Fruit fly (Drosophila melanogaster) whole organism, prepupa: ENCODE results near the gene CG33253.

Experiments
- CG10631 ChIP-seq: fragments of 200-800 bp; sonication (Bioruptor generic); optimal IDR thresholded peaks from 2 replicates; lab custom pipeline; 2016; ENCODE audit warnings: missing biosample characterization, missing genetic modification characterization
- CG10669 ChIP-seq: fragments of 200-800 bp; sonication (Bioruptor generic); optimal IDR thresholded peaks from 3 replicates; lab custom pipeline; 2018; ENCODE audit warnings: missing biosample characterization, mild to moderate bottlenecking, missing genetic modification characterization, moderate library complexity
- CG1621 ChIP-seq: fragments of 200-800 bp; sonication (Bioruptor generic); optimal IDR thresholded peaks from 3 replicates; lab custom pipeline; 2018; ENCODE audit warnings: missing biosample characterization, mild to moderate bottlenecking, missing genetic modification characterization
- CG16779 ChIP-seq: fragments of 200-800 bp; sonication (Bioruptor generic); optimal IDR thresholded peaks from 3 replicates; lab custom pipeline; 2017; ENCODE audit warnings: missing biosample characterization, mild to moderate bottlenecking, missing genetic modification characterization
- CG3032 ChIP-seq: fragments of 200-800 bp; optimal IDR thresholded peaks from 2 replicates; lab custom pipeline; 2019; ENCODE audit warnings: missing biosample characterization, mild to moderate bottlenecking, missing genetic modification characterization, moderate library complexity
- CG31627 ChIP-seq: fragments of 200-800 bp; sonication (Bioruptor generic); optimal IDR thresholded peaks from 3 replicates; lab custom pipeline; 2016; ENCODE audit warnings: missing biosample characterization, missing genetic modification characterization
- CG32006 ChIP-seq: fragments of 200-800 bp; sonication (Bioruptor generic); optimal IDR thresholded peaks from 3 replicates; lab custom pipeline; 2017; ENCODE audit warnings: missing biosample characterization, mild to moderate bottlenecking, missing genetic modification characterization
- CG3919 ChIP-seq: fragments of 200-800 bp; sonication (Bioruptor generic); optimal IDR thresholded peaks from 3 replicates; lab custom pipeline; 2016; ENCODE audit warnings: missing biosample characterization, missing genetic modification characterization
- CG4318 ChIP-seq: fragments of 200-800 bp; sonication (Bioruptor generic); optimal IDR thresholded peaks from 3 replicates; lab custom pipeline; 2017; ENCODE audit warnings: missing biosample characterization, mild to moderate bottlenecking, missing genetic modification characterization
- CG6163 ChIP-seq: fragments of 200-800 bp; sonication (Bioruptor generic); IDR thresholded peaks from 3 replicates; pipeline ENCODE4 v1.3.6; 2022; ENCODE audit warnings: missing biosample characterization, missing genetic modification characterization
- CG6276 ChIP-seq: fragments of 200-800 bp; sonication (Bioruptor generic); optimal IDR thresholded peaks from 2 replicates; lab custom pipeline; 2017; ENCODE audit warnings: missing biosample characterization, mild to moderate bottlenecking, missing genetic modification characterization
- CG6792 ChIP-seq: fragments of 200-800 bp; sonication (Bioruptor generic); optimal IDR thresholded peaks from 3 replicates; lab custom pipeline; 2016; ENCODE audit warnings: missing biosample characterization, missing genetic modification characterization
- CG6808 ChIP-seq: fragments of 200-800 bp; sonication (Bioruptor generic); optimal IDR thresholded peaks from 3 replicates; lab custom pipeline; 2017; ENCODE audit warnings: missing biosample characterization, missing genetic modification characterization, mild to moderate bottlenecking, moderate library complexity, missing genetic modification reagents
- CG7368 ChIP-seq: fragments of 200-800 bp; sonication (Bioruptor generic); optimal IDR thresholded peaks from 3 replicates; lab custom pipeline; 2016; ENCODE audit warnings: missing biosample characterization, missing genetic modification characterization
- CG8319 ChIP-seq: fragments of 200-800 bp; sonication (Bioruptor generic); optimal IDR thresholded peaks from 3 replicates; lab custom pipeline; 2016; ENCODE audit warnings: missing biosample characterization, missing genetic modification characterization
- CG8632 ChIP-seq: fragments of 200-800 bp; sonication (Bioruptor generic); optimal IDR thresholded peaks from 3 replicates; lab custom pipeline; 2016; ENCODE audit warnings: missing biosample characterization, missing genetic modification characterization
- CG9139 ChIP-seq: fragments of 200-800 bp; sonication (Bioruptor generic); optimal IDR thresholded peaks from 3 replicates; lab custom pipeline; 2017; ENCODE audit warnings: missing biosample characterization, mild to moderate bottlenecking, missing genetic modification characterization
- Eip75B ChIP-seq: fragments of 200-800 bp; sonication (Bioruptor generic); optimal IDR thresholded peaks from 3 replicates; lab custom pipeline; 2016; ENCODE audit warnings: missing biosample characterization, missing genetic modification characterization
- Eip78C ChIP-seq: fragments of 200-800 bp; sonication (Bioruptor generic); peaks from one replicate; lab custom pipeline; 2016; ENCODE audit warnings: missing biosample characterization, missing genetic modification characterization
- Ets21C ChIP-seq: fragments of 200-800 bp; sonication (Bioruptor generic); optimal IDR thresholded peaks from 3 replicates; lab custom pipeline; 2016; ENCODE audit warnings: missing biosample characterization, missing genetic modification characterization
- Ets96B ChIP-seq: fragments of 200-800 bp; optimal IDR thresholded peaks from 2 replicates; lab custom pipeline; 2019; ENCODE audit warnings: missing biosample characterization, mild to moderate bottlenecking, missing genetic modification characterization, moderate library complexity
- Gug ChIP-seq: fragments of 200-800 bp; sonication (Bioruptor generic); IDR thresholded peaks from 2 replicates; pipeline ENCODE4 v1.3.6; 2022; ENCODE audit warnings: missing biosample characterization, missing genetic modification characterization
- Hr39 ChIP-seq: fragments of 200-800 bp; sonication (Bioruptor generic); optimal IDR thresholded peaks from 2 replicates; lab custom pipeline; 2016; ENCODE audit warnings: missing biosample characterization, missing genetic modification characterization
- Lpt ChIP-seq: fragments of 200-800 bp; sonication (Bioruptor generic); optimal IDR thresholded peaks from 3 replicates; lab custom pipeline; 2016; ENCODE audit warnings: missing biosample characterization, missing genetic modification characterization
- Met ChIP-seq: fragments of 200-800 bp; sonication (Bioruptor generic); optimal IDR thresholded peaks from 3 replicates; lab custom pipeline; 2016; ENCODE audit warnings: missing biosample characterization, missing genetic modification characterization
- OdsH ChIP-seq: fragments of 200-800 bp; sonication (Bioruptor generic); optimal IDR thresholded peaks from 3 replicates; lab custom pipeline; 2016; ENCODE audit warnings: missing biosample characterization, missing genetic modification characterization
- Smox ChIP-seq: fragments of 200-800 bp; sonication (Bioruptor generic); optimal IDR thresholded peaks from 3 replicates; lab custom pipeline; 2016; ENCODE audit warnings: missing biosample characterization, missing genetic modification characterization
- Sox102F ChIP-seq: fragments of 200-800 bp; sonication (Bioruptor generic); optimal IDR thresholded peaks from 2 replicates; lab custom pipeline; 2016; ENCODE audit warnings: missing biosample characterization, mild to moderate bottlenecking, missing genetic modification characterization
- achi ChIP-seq: fragments of 200-800 bp; sonication (Bioruptor generic); optimal IDR thresholded peaks from 3 replicates; lab custom pipeline; 2016; ENCODE audit warnings: missing biosample characterization, missing genetic modification characterization
- acj6 ChIP-seq: fragments of 200-800 bp; sonication (Bioruptor generic); optimal IDR thresholded peaks from 3 replicates; lab custom pipeline; 2016; ENCODE audit warnings: missing biosample characterization, missing genetic modification characterization
- cyc ChIP-seq: fragments of 200-800 bp; sonication (Bioruptor generic); optimal IDR thresholded peaks from 3 replicates; lab custom pipeline; 2016; ENCODE audit warnings: missing biosample characterization, missing genetic modification characterization
- dac ChIP-seq: fragments of 200-800 bp; sonication (Bioruptor generic); optimal IDR thresholded peaks from 2 replicates; lab custom pipeline; 2017; ENCODE audit warnings: missing biosample characterization, mild to moderate bottlenecking, missing genetic modification characterization
- dsx ChIP-seq: fragments of 200-800 bp; optimal IDR thresholded peaks from 3 replicates; lab custom pipeline; 2019; ENCODE audit warnings: missing biosample characterization, mild to moderate bottlenecking, missing genetic modification characterization, moderate library complexity; ENCODE audit not compliant: poor library complexity, severe bottlenecking
- eg ChIP-seq: fragments of 200-800 bp; sonication (Bioruptor generic); IDR thresholded peaks from 3 replicates; pipeline ENCODE4 v1.3.6; 2022; ENCODE audit warnings: missing biosample characterization, missing genetic modification characterization
- esn ChIP-seq: fragments of 200-800 bp; sonication (Bioruptor generic); optimal IDR thresholded peaks from 2 replicates; lab custom pipeline; 2016; ENCODE audit warnings: missing biosample characterization, mild to moderate bottlenecking, missing genetic modification characterization, moderate library complexity
- fd59A ChIP-seq: fragments of 200-800 bp; sonication (Bioruptor generic); optimal IDR thresholded peaks from 2 replicates; lab custom pipeline; 2017; ENCODE audit warnings: missing biosample characterization, mild to moderate bottlenecking, missing genetic modification characterization, missing genetic modification reagents
- fd85E ChIP-seq: fragments of 200-800 bp; sonication (Bioruptor generic); optimal IDR thresholded peaks from 3 replicates; lab custom pipeline; 2016; ENCODE audit warnings: missing biosample characterization, missing genetic modification characterization
- fkh ChIP-seq: fragments of 200-800 bp; sonication (Bioruptor generic); optimal IDR thresholded peaks from 3 replicates; lab custom pipeline; 2017; ENCODE audit warnings: missing biosample characterization, mild to moderate bottlenecking, missing genetic modification characterization, moderate library complexity
- net ChIP-seq: fragments of 200-800 bp; sonication (Bioruptor generic); optimal IDR thresholded peaks from 3 replicates; lab custom pipeline; 2016; ENCODE audit warnings: missing biosample characterization, missing genetic modification characterization
- pdm3 ChIP-seq: fragments of 200-800 bp; sonication (Bioruptor generic); optimal IDR thresholded peaks from 3 replicates; lab custom pipeline; 2016; ENCODE audit warnings: missing biosample characterization, missing genetic modification characterization
- salr ChIP-seq, 2 experiments: fragments of 200-800 bp; sonication (Bioruptor generic); optimal IDR thresholded peaks; 3 replicates each; lab custom pipeline; 2016 to 2018; ENCODE audit warnings: missing biosample characterization in 2 of 2, missing genetic modification characterization in 2 of 2, mild to moderate bottlenecking in 1 of 2
- spab ChIP-seq: fragments of 200-800 bp; sonication (Bioruptor generic); optimal IDR thresholded peaks from 2 replicates; lab custom pipeline; 2017; ENCODE audit warnings: missing biosample characterization, mild to moderate bottlenecking, missing genetic modification characterization, missing genetic modification reagents
- ss ChIP-seq, 2 experiments: fragments of 200-800 bp; sonication (Bioruptor generic); optimal IDR thresholded peaks; 2 replicates in 1 of 2; 3 replicates in 1 of 2; lab custom pipeline; 2017 to 2018; ENCODE audit warnings: mild to moderate bottlenecking in 2 of 2, missing biosample characterization in 2 of 2, missing genetic modification characterization in 2 of 2, moderate library complexity in 1 of 2
- svp ChIP-seq: fragments of 200-800 bp; sonication (Bioruptor generic); peaks from one replicate; lab custom pipeline; 2016; ENCODE audit warnings: missing biosample characterization, missing genetic modification characterization
- topi ChIP-seq: fragments of 200-800 bp; sonication (Bioruptor generic); optimal IDR thresholded peaks from 3 replicates; lab custom pipeline; 2016; ENCODE audit warnings: missing biosample characterization, missing genetic modification characterization
- vri ChIP-seq: fragments of 200-800 bp; sonication (Bioruptor generic); optimal IDR thresholded peaks from 3 replicates; lab custom pipeline; 2016; ENCODE audit warnings: missing biosample characterization, mild to moderate bottlenecking, missing genetic modification characterization

CG33253 gene

DNA sequence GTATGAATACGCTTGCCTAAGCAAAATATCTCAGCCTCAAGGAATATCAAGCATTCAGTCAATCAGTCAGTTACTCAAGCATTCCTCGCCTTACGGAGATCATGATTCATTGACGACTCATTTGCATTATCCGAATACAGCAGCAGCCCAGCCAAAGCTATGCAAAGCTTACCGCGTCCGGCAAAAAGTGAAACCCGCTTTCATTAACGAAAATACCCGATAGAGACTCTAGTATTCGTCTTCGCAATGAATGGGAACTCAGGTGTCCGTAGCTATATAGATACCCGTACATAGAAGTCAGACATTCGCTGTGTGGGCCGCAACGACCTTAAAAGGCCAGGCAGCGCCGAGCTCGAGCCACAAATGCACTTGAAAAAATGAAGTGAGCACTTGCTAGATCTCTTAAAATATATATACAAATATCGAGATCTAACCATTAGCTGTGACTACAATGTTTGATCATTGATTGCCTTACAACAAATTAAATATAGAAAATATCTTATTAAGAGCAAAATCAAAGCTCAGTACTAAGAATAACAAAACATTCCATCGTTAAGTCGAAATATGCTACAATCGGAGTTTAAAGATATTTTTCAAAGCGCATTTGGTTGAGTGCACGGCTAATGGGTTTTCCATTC, 38.3 kb upstream of the CG33253 start (continued):
- peak; percentile 57 for TF ChIP-seq fd59A
- TF ChIP-seq CG16779 (tag; lab: Kevin White, UChicago): peak; percentile 10
- peak; percentile 50 for TF ChIP-seq spab
- TF ChIP-seq CG8319 (GFP tag; lab: Kevin White, UChicago): no peak
- TF ChIP-seq CG7368 (GFP tag; lab: Kevin White, UChicago): peak; percentile 16
- peak; percentile 67 for TF ChIP-seq achi (GFP tag; lab: Kevin White, UChicago)
- TF ChIP-seq Smox (GFP tag; lab: Kevin White, UChicago): peak; percentile 5
- peak; percentile 22; the same call in 1 of the 2 replicates for TF ChIP-seq Gug (GFP tag; lab: Robert Waterston, UW)
- TF ChIP-seq Hr39 (GFP tag; lab: Kevin White, UChicago): peak; percentile 18
- no peak for TF ChIP-seq vri (GFP tag; lab: Kevin White, UChicago)
- TF ChIP-seq cyc (GFP tag; lab: Kevin White, UChicago): no peak
- TF ChIP-seq pdm3: peak; percentile 66
- TF ChIP-seq Met: peak; percentile 43
- peak; percentile 47 for TF ChIP-seq dsx (GFP tag; lab: Kevin White, UChicago)
- peak; percentile 66 for TF ChIP-seq OdsH (GFP tag; lab: Kevin White, UChicago)
- peak; percentile 50 for TF ChIP-seq CG8632 (GFP tag; lab: Kevin White, UChicago)
- peak; percentile 62 for TF ChIP-seq CG10631
- TF ChIP-seq CG3032 (tag; lab: Kevin White, UChicago): peak; percentile 65
- peak; percentile 54 for TF ChIP-seq Lpt
- peak; percentile 47 to 50 for TF ChIP-seq ss (GFP tag; optimal IDR thresholded peaks at IDR 0.05; lab: Kevin White, UChicago)
- TF ChIP-seq Ets96B: peak; percentile 62
- peak; percentile 62 for TF ChIP-seq CG6276 (GFP tag; lab: Kevin White, UChicago)
- TF ChIP-seq CG31627: no peak

DNA sequence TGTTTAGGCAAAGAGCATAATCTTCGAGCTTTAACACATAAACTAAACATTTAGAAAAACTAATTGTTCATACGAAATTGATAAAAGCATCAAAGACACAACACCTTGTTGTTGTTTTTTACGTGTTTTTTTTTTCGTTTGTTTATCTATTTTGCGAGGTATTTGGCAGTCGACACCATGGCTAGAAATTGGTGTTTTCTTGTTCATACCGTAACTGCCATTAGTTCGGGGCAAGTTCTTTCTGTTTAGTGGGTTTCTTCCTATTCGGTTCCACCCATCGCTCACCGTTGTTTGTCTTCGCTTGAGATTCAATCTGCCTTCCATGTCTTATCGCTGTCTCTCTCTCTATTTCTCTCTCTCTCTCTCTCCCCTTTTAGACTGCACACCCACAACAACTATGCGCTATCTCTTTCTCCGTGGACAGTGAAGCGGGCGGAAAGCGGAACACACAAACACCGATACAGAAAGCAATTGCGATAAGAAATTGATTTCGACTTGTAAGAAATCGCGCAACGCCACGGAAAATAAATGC, 36.7 kb upstream of the CG33253 start:
- TF ChIP-seq fd59A (no peak), topi (GFP tag; lab: Kevin White, UChicago) (peak; percentile 30), Gug (GFP tag; lab: Robert Waterston, UW) (no peak), CG1621 (tag; lab: Kevin White, UChicago) (no peak), fkh (GFP tag; lab: Kevin White, UChicago) (peak; percentile 68), CG9139 (GFP tag; lab: Kevin White, UChicago) (no peak), ss (GFP tag; optimal IDR thresholded peaks at IDR 0.05; lab: Kevin White, UChicago) (peak in 1 of 2 experiments; percentile 6), CG6163 (GFP tag; lab: Robert Waterston, UW) (peak; percentile 31; the same call in 1 of the 3 replicates), CG6792 (no peak), eg (GFP tag; lab: Robert Waterston, UW) (peak; percentile 52; the same call in 2 of the 3 replicates), CG8319 (GFP tag; lab: Kevin White, UChicago) (no peak), salr (GFP tag; optimal IDR thresholded peaks at IDR 0.05; lab: Kevin White, UChicago) (peak in 1 of 2 experiments; percentile 40), OdsH (GFP tag; lab: Kevin White, UChicago) (peak; percentile 54), dsx (GFP tag; lab: Kevin White, UChicago) (peak; percentile 29), Ets21C (GFP tag; lab: Kevin White, UChicago) (no peak), Eip78C (peak; percentile 91), CG10669 (GFP tag; lab: Kevin White, UChicago) (no peak), Sox102F (no peak), CG3919 (peak; percentile 31), spab (no peak), dac (GFP tag; lab: Kevin White, UChicago) (no peak), svp (peak; percentile 83), CG10631 (peak; percentile 53), pdm3 (peak; percentile 30), CG32006 (peak; percentile 78), esn (peak; percentile 37), Met (peak; percentile 37), vri (GFP tag; lab: Kevin White, UChicago) (no peak), CG3032 (tag; lab: Kevin White, UChicago) (no peak), Smox (GFP tag; lab: Kevin White, UChicago) (peak; percentile 9), fd85E (GFP tag; lab: Kevin White, UChicago) (no peak), net (peak; percentile 35), acj6 (GFP tag; lab: Kevin White, UChicago) (peak; percentile 30), Eip75B (GFP tag; lab: Kevin White, UChicago) (peak; percentile 42), CG4318 (GFP tag; lab: Kevin White, UChicago) (peak; percentile 58), Hr39 (GFP tag; lab: Kevin White, UChicago) (peak; percentile 15), CG6808 (GFP tag; lab: Kevin White, UChicago) (no peak), CG31627 (peak; percentile 20)
